Worm (Caenorhabditis elegans): Measurements from ENCODE around the gene ZK354.2.
"Not testable (repeated sequence)": the region's sequence is repeated elsewhere in the genome, so short reads cannot be mapped to it uniquely, and the experiment has no call there.

The ZK354.2 gene

ce11 chrIV:5313011-5313410 lies at the start of gene ZK354.2, which contains the start of gene msp-59:
ZK354.2 (plus strand) TSS chrIV:5313405.
msp-59 (minus strand) TSS chrIV:5313111.
- not testable (repeated sequence) for TF ChIP-seq elt-3, nhr-2, mab-5 (tag; optimal IDR thresholded peaks at IDR 0.05)

ce11 chrIV:5266474-5266873 lies 46.7 kb upstream of the ZK354.2 start, which contains the start of gene F36H12.5:
F36H12.5 (plus strand) TSS chrIV:5266774.
- no peak for TF ChIP-seq cnd-1 (tag; optimal IDR thresholded peaks at IDR 0.05)

ce11 chrIV:5268803-5269202 lies 44.4 kb upstream of the ZK354.2 start, which contains the start of gene F36H12.4:
F36H12.4 (plus strand) TSS chrIV:5269103.
- TF ChIP-seq sem-2 (GFP tag; optimal IDR thresholded peaks at IDR 0.05), result no peak
- TF ChIP-seq ces-1 (GFP tag; optimal IDR thresholded peaks at IDR 0.05), result no peak
- no peak for TF ChIP-seq nhr-2 (tag; optimal IDR thresholded peaks at IDR 0.05)
- no peak for TF ChIP-seq ceh-83 (GFP tag; optimal IDR thresholded peaks at IDR 0.05)
- TF ChIP-seq ceh-43 (GFP tag; optimal IDR thresholded peaks at IDR 0.05), result no peak
- TF ChIP-seq M03D4.4 (tag; optimal IDR thresholded peaks at IDR 0.05), result no peak
- TF ChIP-seq nhr-237 (tag; optimal IDR thresholded peaks at IDR 0.05), result no peak
- no peak for TF ChIP-seq zip-8 (tag; optimal IDR thresholded peaks at IDR 0.05)
- TF ChIP-seq bed-3 (GFP tag; optimal IDR thresholded peaks at IDR 0.05), result no peak
- no peak for TF ChIP-seq blmp-1 (tag; optimal IDR thresholded peaks at IDR 0.05)
- no peak for TF ChIP-seq unc-62 (GFP tag; optimal IDR thresholded peaks at IDR 0.05)

- TF ChIP-seq blmp-1 (tag; optimal IDR thresholded peaks at IDR 0.05), result no peak
- no peak for TF ChIP-seq ces-1 (GFP tag; optimal IDR thresholded peaks at IDR 0.05)
- TF ChIP-seq mab-5 (tag; optimal IDR thresholded peaks at IDR 0.05), result no peak
- no peak for TF ChIP-seq tbx-8 (GFP tag; optimal IDR thresholded peaks at IDR 0.05)
- TF ChIP-seq bed-3 (GFP tag; optimal IDR thresholded peaks at IDR 0.05), result no peak
- no peak for TF ChIP-seq M03D4.4 (tag; optimal IDR thresholded peaks at IDR 0.05)
- no peak for TF ChIP-seq unc-39 (tag; optimal IDR thresholded peaks at IDR 0.05)
- TF ChIP-seq snpc-4 (tag; optimal IDR thresholded peaks at IDR 0.05), result no peak
- TF ChIP-seq unc-120 (tag; optimal IDR thresholded peaks at IDR 0.05; ENCODE audit: poor library complexity, severe bottlenecking), result no peak
- TF ChIP-seq zip-8 (tag; optimal IDR thresholded peaks at IDR 0.05), result no peak
- no peak for TF ChIP-seq drap-1 (GFP tag; optimal IDR thresholded peaks at IDR 0.05)
- TF ChIP-seq cnd-1 (tag; optimal IDR thresholded peaks at IDR 0.05), result no peak
These were observed 40.7 kb upstream of the ZK354.2 start, which contains the start of gene F36H12.3 for ce11 chrIV:5272518-5272917. F36H12.3 (plus strand) TSS chrIV:5272818.

- TF ChIP-seq snpc-4 (tag; optimal IDR thresholded peaks at IDR 0.05) (no peak), unc-39 (tag; optimal IDR thresholded peaks at IDR 0.05) (no peak), lin-32 (GFP tag; optimal IDR thresholded peaks at IDR 0.05) (no peak), elt-3 (tag; optimal IDR thresholded peaks at IDR 0.05) (no peak), drap-1 (GFP tag; optimal IDR thresholded peaks at IDR 0.05) (no peak), ham-2 (GFP tag; optimal IDR thresholded peaks at IDR 0.05) (no peak), ceh-39 (tag; optimal IDR thresholded peaks at IDR 0.05) (no peak), sem-2 (GFP tag; optimal IDR thresholded peaks at IDR 0.05) (no peak), mep-1 (tag; optimal IDR thresholded peaks at IDR 0.05) (no peak), elt-1 (tag; optimal IDR thresholded peaks at IDR 0.05; ENCODE audit: borderline replicate concordance, insufficient read depth) (no peak), ceh-83 (GFP tag; optimal IDR thresholded peaks at IDR 0.05) (no peak), nhr-28 (tag; optimal IDR thresholded peaks at IDR 0.05) (no peak)
These were observed 39.8 kb upstream of the ZK354.2 start for ce11 chrIV:5273385-5273784.

ce11 chrIV:5274123-5274581 lies 39.1 kb upstream of the ZK354.2 start, which contains the start of gene slfl-4:
slfl-4 (plus strand) TSS chrIV:5274531.
- no peak for TF ChIP-seq nhr-76 (tag; optimal IDR thresholded peaks at IDR 0.05)

ce11 chrIV:5277752-5278151 lies 35.5 kb upstream of the ZK354.2 start, which contains the start of gene F36H12.17:
F36H12.17 (minus strand) TSS chrIV:5277852.
- TF ChIP-seq nhr-237 (tag; optimal IDR thresholded peaks at IDR 0.05), result no peak
- TF ChIP-seq unc-39 (tag; optimal IDR thresholded peaks at IDR 0.05), result no peak
- TF ChIP-seq nhr-76 (tag; optimal IDR thresholded peaks at IDR 0.05), result no peak
- no peak for TF ChIP-seq cnd-1 (tag; optimal IDR thresholded peaks at IDR 0.05)
- no peak for TF ChIP-seq blmp-1 (tag; optimal IDR thresholded peaks at IDR 0.05)
- no peak for TF ChIP-seq hlh-1 (tag; optimal IDR thresholded peaks at IDR 0.05)
- TF ChIP-seq elt-3 (tag; optimal IDR thresholded peaks at IDR 0.05), result no peak
- no peak for TF ChIP-seq ces-1 (GFP tag; optimal IDR thresholded peaks at IDR 0.05)
- TF ChIP-seq unc-62 (GFP tag; optimal IDR thresholded peaks at IDR 0.05), result no peak
- no peak for TF ChIP-seq lsy-2 (tag; optimal IDR thresholded peaks at IDR 0.05)
- TF ChIP-seq lin-13 (tag; optimal IDR thresholded peaks at IDR 0.05), result no peak
- no peak for TF ChIP-seq mls-2 (tag; optimal IDR thresholded peaks at IDR 0.05)
- no peak for TF ChIP-seq mep-1 (tag; optimal IDR thresholded peaks at IDR 0.05)
- TF ChIP-seq drap-1 (GFP tag; optimal IDR thresholded peaks at IDR 0.05), result no peak
- no peak for TF ChIP-seq lin-32 (GFP tag; optimal IDR thresholded peaks at IDR 0.05)
- no peak for TF ChIP-seq sem-2 (GFP tag; optimal IDR thresholded peaks at IDR 0.05)

Data from whole organism, mixed stage, embryonic.